Fruit fly (Drosophila melanogaster) whole organism, embryonic: ENCODE results near the gene CG4297.

ENCODE experiments used
- C15 ChIP-seq: fragments of 200-800 bp; sonication (Bioruptor generic); IDR thresholded peaks from 3 replicates; pipeline ENCODE4 v1.3.6; 2022; ENCODE audit warnings: missing biosample characterization, missing genetic modification characterization
- CG10366 ChIP-seq: fragments of 200-800 bp; sonication (Bioruptor generic); IDR thresholded peaks from 2 replicates; pipeline ENCODE4 v1.3.6; 2022; ENCODE audit warnings: missing biosample characterization, missing genetic modification characterization
- CG12155 ChIP-seq: fragments of 200-800 bp; sonication (Bioruptor generic); optimal IDR thresholded peaks from 3 replicates; lab custom pipeline; 2016; ENCODE audit warnings: missing biosample characterization, missing genetic modification characterization
- CG12299 ChIP-seq: fragments of 200-800 bp; sonication (Bioruptor generic); optimal IDR thresholded peaks from 2 replicates; lab custom pipeline; 2018; ENCODE audit warnings: missing biosample characterization, mild to moderate bottlenecking, missing genetic modification characterization
- CG13424 ChIP-seq: fragments of 200-800 bp; sonication (Bioruptor generic); optimal IDR thresholded peaks from 2 replicates; lab custom pipeline; 2019; ENCODE audit warnings: missing biosample characterization, mild to moderate bottlenecking, missing genetic modification characterization, moderate library complexity
- CG13894 ChIP-seq: fragments of 200-800 bp; sonication (Bioruptor generic); optimal IDR thresholded peaks from 3 replicates; lab custom pipeline; 2018; ENCODE audit warnings: missing biosample characterization, mild to moderate bottlenecking, missing genetic modification characterization, moderate library complexity
- CG14014 ChIP-seq: fragments of 200-800 bp; sonication (Bioruptor generic); IDR thresholded peaks from 2 replicates; pipeline ENCODE4 v1.3.6; 2022; ENCODE audit warnings: missing biosample characterization, missing genetic modification characterization
- CG14050 ChIP-seq: fragments of 200-800 bp; sonication (Bioruptor generic); IDR thresholded peaks from 3 replicates; pipeline ENCODE4 v1.3.6; 2022; ENCODE audit warnings: missing biosample characterization, missing genetic modification characterization
- CG15514 ChIP-seq: fragments of 200-800 bp; sonication (Bioruptor generic); optimal IDR thresholded peaks from 3 replicates; lab custom pipeline; 2017; ENCODE audit warnings: missing biosample characterization, missing genetic modification characterization, mild to moderate bottlenecking, moderate library complexity, missing genetic modification reagents
- CG1603 ChIP-seq: fragments of 200-800 bp; sonication (Bioruptor generic); optimal IDR thresholded peaks from 2 replicates; lab custom pipeline; 2019; ENCODE audit warnings: missing biosample characterization, mild to moderate bottlenecking, missing genetic modification characterization, moderate library complexity
- CG17385 ChIP-seq: fragments of 200-800 bp; sonication (Bioruptor generic); optimal IDR thresholded peaks from 3 replicates; lab custom pipeline; 2018; ENCODE audit warnings: missing biosample characterization, mild to moderate bottlenecking, missing genetic modification characterization
- CG18764 ChIP-seq: fragments of 200-800 bp; sonication (Bioruptor generic); optimal IDR thresholded peaks from 3 replicates; lab custom pipeline; 2016; ENCODE audit warnings: missing biosample characterization, missing genetic modification characterization
- CG30020 ChIP-seq: fragments of 200-800 bp; optimal IDR thresholded peaks from 2 replicates; lab custom pipeline; 2019; ENCODE audit warnings: missing biosample characterization, mild to moderate bottlenecking, missing genetic modification characterization, moderate library complexity
- CG33557 ChIP-seq: fragments of 200-800 bp; sonication (Bioruptor generic); optimal IDR thresholded peaks from 2 replicates; lab custom pipeline; 2019; ENCODE audit warnings: missing biosample characterization, mild to moderate bottlenecking, missing genetic modification characterization, moderate library complexity
- CG5180 ChIP-seq: fragments of 200-800 bp; sonication (Bioruptor generic); optimal IDR thresholded peaks from 3 replicates; lab custom pipeline; 2017; ENCODE audit warnings: missing biosample characterization, missing genetic modification characterization, mild to moderate bottlenecking, moderate library complexity, missing genetic modification reagents
- CG7357 ChIP-seq: fragments of 200-800 bp; sonication (Bioruptor generic); IDR thresholded peaks from 3 replicates; pipeline ENCODE4 v1.3.6; 2022; ENCODE audit warnings: missing biosample characterization, missing genetic modification characterization
- CG7928 ChIP-seq: fragments of 200-800 bp; sonication (Bioruptor generic); optimal IDR thresholded peaks from 2 replicates; lab custom pipeline; 2017; ENCODE audit warnings: missing biosample characterization, mild to moderate bottlenecking, missing genetic modification characterization
- CG8359 ChIP-seq: fragments of 200-800 bp; sonication (Bioruptor generic); optimal IDR thresholded peaks from 2 replicates; lab custom pipeline; 2017; ENCODE audit warnings: missing biosample characterization, mild to moderate bottlenecking, missing genetic modification characterization, borderline replicate concordance
- Dfd ChIP-seq, 2 experiments: fragments of >200 bp; optimal IDR thresholded peaks; 2 replicates each; lab custom pipeline; 2017; ENCODE audit warnings: missing biosample characterization in 2 of 2, missing genetic modification characterization in 2 of 2
- Dll ChIP-seq: fragments of 200-800 bp; sonication (Bioruptor generic); IDR thresholded peaks from 4 replicates; pipeline ENCODE4 v1.3.6; 2022; ENCODE audit warnings: missing biosample characterization, missing genetic modification characterization; ENCODE audit not compliant: partially characterized antibody
- Drgx ChIP-seq: fragments of 200-800 bp; sonication (Bioruptor generic); IDR thresholded peaks from 2 replicates; pipeline ENCODE4 v1.3.6; 2022; ENCODE audit warnings: missing biosample characterization, missing genetic modification characterization
- Gsc ChIP-seq: fragments of 200-800 bp; sonication (Bioruptor generic); IDR thresholded peaks from 2 replicates; pipeline ENCODE4 v1.3.6; 2022; ENCODE audit warnings: missing biosample characterization, missing genetic modification characterization
- H2.0 ChIP-seq: fragments of 200-800 bp; sonication (Bioruptor generic); IDR thresholded peaks from 2 replicates; pipeline ENCODE4 v1.3.6; 2022; ENCODE audit warnings: missing biosample characterization, missing genetic modification characterization
- HLH3B ChIP-seq: fragments of 200-800 bp; sonication (Bioruptor generic); IDR thresholded peaks from 2 replicates; pipeline ENCODE4 v1.3.6; 2022; ENCODE audit warnings: missing biosample characterization, missing genetic modification characterization
- Hr51 ChIP-seq, 2 experiments: fragments of 200-800 bp; sonication (Bioruptor generic); optimal IDR thresholded peaks; 2 replicates in 1 of 2; 3 replicates in 1 of 2; lab custom pipeline; 2016 to 2018; ENCODE audit warnings: missing biosample characterization in 2 of 2, missing genetic modification characterization in 2 of 2, mild to moderate bottlenecking in 1 of 2, moderate library complexity in 1 of 2
- Hsf ChIP-seq: fragments of 200-800 bp; sonication (Bioruptor generic); optimal IDR thresholded peaks from 3 replicates; lab custom pipeline; 2016; ENCODE audit warnings: missing biosample characterization, missing genetic modification characterization
- Jarid2 ChIP-seq: fragments of 200-800 bp; sonication (Bioruptor generic); optimal IDR thresholded peaks from 3 replicates; lab custom pipeline; 2017; ENCODE audit warnings: mild to moderate bottlenecking, missing biosample characterization, missing genetic modification reagents, missing genetic modification characterization
- Lhr ChIP-seq: fragments of 200-800 bp; sonication (Bioruptor generic); optimal IDR thresholded peaks from 3 replicates; lab custom pipeline; 2017; ENCODE audit warnings: mild to moderate bottlenecking, missing biosample characterization, missing genetic modification reagents, missing genetic modification characterization
- Lim3 ChIP-seq: fragments of 200-800 bp; sonication (Bioruptor generic); IDR thresholded peaks from 2 replicates; pipeline ENCODE4 v1.3.6; 2022; ENCODE audit warnings: missing biosample characterization, missing genetic modification characterization
- MESR4 ChIP-seq: fragments of 200-800 bp; sonication (Bioruptor generic); optimal IDR thresholded peaks from 2 replicates; lab custom pipeline; 2018; ENCODE audit warnings: missing biosample characterization, mild to moderate bottlenecking, missing genetic modification characterization, moderate library complexity
- ab ChIP-seq: fragments of 200-800 bp; sonication (Bioruptor generic); optimal IDR thresholded peaks from 2 replicates; lab custom pipeline; 2016; ENCODE audit warnings: missing biosample characterization, missing genetic modification characterization
- aop ChIP-seq: fragments of 200-800 bp; sonication (Bioruptor generic); IDR thresholded peaks from 2 replicates; pipeline ENCODE4 v1.3.6; 2022; ENCODE audit warnings: missing biosample characterization, missing genetic modification characterization
- ara ChIP-seq: fragments of 200-800 bp; sonication (Bioruptor generic); IDR thresholded peaks from 2 replicates; pipeline ENCODE4 v1.3.6; 2022; ENCODE audit warnings: missing biosample characterization, missing genetic modification characterization
- bsh ChIP-seq, 2 experiments: fragments of 200-800 bp; sonication (Bioruptor generic); optimal IDR thresholded peaks; 2 replicates each; lab custom pipeline; 2017 to 2018; ENCODE audit warnings: mild to moderate bottlenecking in 2 of 2, missing biosample characterization in 2 of 2, missing genetic modification characterization in 2 of 2, moderate library complexity in 1 of 2
- cato ChIP-seq: fragments of 200-800 bp; sonication (Bioruptor generic); optimal IDR thresholded peaks from 2 replicates; lab custom pipeline; 2016; ENCODE audit warnings: missing biosample characterization, missing genetic modification characterization, borderline replicate concordance
- da ChIP-seq: fragments of 200-800 bp; sonication (Bioruptor generic); optimal IDR thresholded peaks from 2 replicates; lab custom pipeline; 2016; ENCODE audit warnings: missing biosample characterization, missing genetic modification characterization
- dan ChIP-seq: fragments of 200-800 bp; sonication (Bioruptor generic); IDR thresholded peaks from 2 replicates; pipeline ENCODE4 v1.3.6; 2022; ENCODE audit warnings: missing biosample characterization, missing genetic modification characterization
- dmrt99B ChIP-seq: fragments of 200-800 bp; sonication (Bioruptor generic); optimal IDR thresholded peaks from 2 replicates; lab custom pipeline; 2018; ENCODE audit warnings: missing biosample characterization, mild to moderate bottlenecking, missing genetic modification characterization, moderate library complexity
- eve ChIP-seq, 2 experiments: fragments of >200 bp; optimal IDR thresholded peaks; 2 replicates each; lab custom pipeline; 2017; ENCODE audit warnings: missing biosample characterization in 2 of 2, missing genetic modification characterization in 2 of 2
- ewg ChIP-seq: fragments of 200-800 bp; sonication (Bioruptor generic); optimal IDR thresholded peaks from 3 replicates; lab custom pipeline; 2017; ENCODE audit warnings: mild to moderate bottlenecking, missing biosample characterization, missing genetic modification reagents, missing genetic modification characterization
- gt ChIP-seq: fragments of 200-800 bp; sonication (Bioruptor generic); IDR thresholded peaks from 2 replicates; pipeline ENCODE4 v1.3.6; 2022; ENCODE audit warnings: missing biosample characterization, missing genetic modification characterization
- kah ChIP-seq: fragments of 200-800 bp; sonication (Bioruptor generic); optimal IDR thresholded peaks from 2 replicates; lab custom pipeline; 2018; ENCODE audit warnings: missing biosample characterization, mild to moderate bottlenecking, missing genetic modification characterization
- lov ChIP-seq, 2 experiments: fragments of 200-800 bp in 1 of 2; fragments of >200 bp in 1 of 2; sonication (Bioruptor generic) in 1 of 2; IDR thresholded peaks in 1 of 2; optimal IDR thresholded peaks in 1 of 2; 2 replicates in 1 of 2; 3 replicates in 1 of 2; pipeline versions ENCODE4 v1.3.6 to Lab custom; 2017 to 2022; ENCODE audit warnings: missing biosample characterization in 1 of 2, missing genetic modification characterization in 1 of 2
- nau ChIP-seq: fragments of 200-800 bp; sonication (Bioruptor generic); optimal IDR thresholded peaks from 3 replicates; lab custom pipeline; 2017; ENCODE audit warnings: missing biosample characterization, mild to moderate bottlenecking, missing genetic modification characterization, missing genetic modification reagents
- pho ChIP-seq: fragments of 200-800 bp; sonication (Bioruptor generic); optimal IDR thresholded peaks from 2 replicates; lab custom pipeline; 2016; ENCODE audit warnings: missing biosample characterization, missing genetic modification characterization
- so ChIP-seq: fragments of 200-800 bp; sonication (Bioruptor generic); IDR thresholded peaks from 3 replicates; pipeline ENCODE4 v1.3.6; 2022; ENCODE audit warnings: missing biosample characterization, missing genetic modification characterization
- z ChIP-seq: fragments of 200-800 bp; sonication (Bioruptor generic); IDR thresholded peaks from 3 replicates; pipeline ENCODE4 v1.3.6; 2022; ENCODE audit warnings: missing biosample characterization, missing genetic modification characterization
- zf30C ChIP-seq: fragments of 200-800 bp; sonication (Bioruptor generic); optimal IDR thresholded peaks from 3 replicates; lab custom pipeline; 2018; ENCODE audit warnings: missing biosample characterization, mild to moderate bottlenecking, missing genetic modification characterization

The CG4297 gene

dm6 chr2L:441927-442691 is 29.9 kb downstream of the CG4297 start (continued):
- TF ChIP-seq CG13424 (tag; lab: Kevin White, UChicago) (peak; percentile 76), lov (optimal IDR thresholded peaks at IDR 0.05; lab: Kevin White, UChicago) (no peak), lov (GFP tag; IDR thresholded peaks at IDR 0.05; lab: Robert Waterston, UW) (peak; percentile 91), Dll (GFP tag; lab: Robert Waterston, UW) (no peak), pho (GFP tag; lab: Kevin White, UChicago) (peak; percentile 30), CG18764 (GFP tag; lab: Kevin White, UChicago) (peak; percentile 66), Jarid2 (GFP tag; lab: Kevin White, UChicago) (peak; percentile 4), aop (GFP tag; lab: Robert Waterston, UW) (peak; percentile 74), C15 (GFP tag; lab: Robert Waterston, UW) (no peak), Lim3 (GFP tag; lab: Robert Waterston, UW) (peak; percentile 75), CG7357 (peak; percentile 75; the same call in 1 of the 3 replicates), CG14014 (peak; percentile 57; the same call in 1 of the 2 replicates), kah (GFP tag; lab: Kevin White, UChicago) (peak; percentile 31), z (GFP tag; lab: Robert Waterston, UW) (peak; percentile 22; the same call in 1 of the 3 replicates), Gsc (GFP tag; lab: Robert Waterston, UW) (peak; percentile 82), dmrt99B (tag; lab: Kevin White, UChicago) (peak; percentile 92), Hsf (GFP tag; lab: Kevin White, UChicago) (peak; percentile 82), cato (GFP tag; lab: Kevin White, UChicago) (peak; percentile 73), ab (GFP tag; lab: Kevin White, UChicago) (peak; percentile 70), CG15514 (GFP tag; lab: Kevin White, UChicago) (peak; percentile 24), H2.0 (peak; percentile 86), CG8359 (GFP tag; lab: Kevin White, UChicago) (peak; percentile 56), HLH3B (GFP tag; lab: Robert Waterston, UW) (peak; percentile 90), gt (GFP tag; lab: Robert Waterston, UW) (peak; percentile 70), CG10366 (peak; percentile 84), nau (no peak), CG14050 (GFP tag; lab: Robert Waterston, UW) (peak; percentile 68; the same call in 2 of the 3 replicates), ewg (GFP tag; lab: Kevin White, UChicago) (peak; percentile 75), ara (GFP tag; lab: Robert Waterston, UW) (peak; percentile 93), Hr51 (GFP tag; optimal IDR thresholded peaks at IDR 0.05; lab: Kevin White, UChicago) (peak in 1 of 2 experiments; percentile 68), da (no peak), bsh (GFP tag; optimal IDR thresholded peaks at IDR 0.05; lab: Kevin White, UChicago) (peak; percentile 88 to 89), so (GFP tag; lab: Robert Waterston, UW) (peak; percentile 75; the same call in 2 of the 3 replicates), Dfd (GFP tag; optimal IDR thresholded peaks at IDR 0.05; lab: Kevin White, UChicago) (no peak), CG12155 (peak; percentile 48), dan (peak; percentile 70), Lhr (no peak), CG1603 (tag; lab: Kevin White, UChicago) (peak; percentile 96), CG33557 (GFP tag; lab: Kevin White, UChicago) (peak; percentile 59), MESR4 (GFP tag; lab: Kevin White, UChicago) (peak; percentile 24), CG7928 (GFP tag; lab: Kevin White, UChicago) (no peak), CG5180 (peak; percentile 78), eve (GFP tag; optimal IDR thresholded peaks at IDR 0.05; lab: Kevin White, UChicago) (no peak), CG17385 (peak; percentile 75), CG12299 (tag; lab: Kevin White, UChicago) (peak; percentile 10), CG13894 (tag; lab: Kevin White, UChicago) (no peak), Drgx (GFP tag; lab: Robert Waterston, UW) (peak; percentile 91), CG30020 (tag; lab: Kevin White, UChicago) (no peak), zf30C (GFP tag; lab: Kevin White, UChicago) (peak; percentile 89)
